Fruit fly (Drosophila melanogaster) whole organism, embryonic: Measurements from ENCODE around the gene Tailor.

Source experiments
- Abd-B ChIP-seq: fragments of 200-800 bp; sonication (Bioruptor generic); optimal IDR thresholded peaks from 2 replicates; lab custom pipeline; 2018; ENCODE audit warnings: missing biosample characterization, mild to moderate bottlenecking, missing genetic modification characterization, moderate library complexity
- Asciz ChIP-seq: fragments of 200-800 bp; sonication (Bioruptor generic); optimal IDR thresholded peaks from 2 replicates; lab custom pipeline; 2017; ENCODE audit warnings: missing biosample characterization, mild to moderate bottlenecking, missing genetic modification characterization, missing genetic modification reagents
- Awh ChIP-seq: fragments of 200-800 bp; sonication (Bioruptor generic); IDR thresholded peaks from 2 replicates; pipeline ENCODE4, ENCODE4 v1.3.6; 2022; ENCODE audit warnings: missing biosample characterization, missing genetic modification characterization
- B-H2 ChIP-seq: fragments of 200-800 bp; sonication (Bioruptor generic); optimal IDR thresholded peaks from 2 replicates; lab custom pipeline; 2018; ENCODE audit warnings: missing biosample characterization, mild to moderate bottlenecking, missing genetic modification characterization
- Bgb ChIP-seq: fragments of 200-800 bp; sonication (Bioruptor generic); IDR thresholded peaks from 2 replicates; pipeline ENCODE4 v1.3.6; 2022; ENCODE audit warnings: missing biosample characterization, missing genetic modification characterization; ENCODE audit not compliant: partially characterized antibody
- C15 ChIP-seq: fragments of 200-800 bp; sonication (Bioruptor generic); IDR thresholded peaks from 3 replicates; pipeline ENCODE4 v1.3.6; 2022; ENCODE audit warnings: missing biosample characterization, missing genetic modification characterization
- CG11085 ChIP-seq: fragments of 200-800 bp; sonication (Bioruptor generic); IDR thresholded peaks from 2 replicates; pipeline ENCODE4 v1.3.6; 2022; ENCODE audit warnings: missing biosample characterization, missing genetic modification characterization
- CG11504 ChIP-seq: fragments of 200-800 bp; sonication (Bioruptor generic); optimal IDR thresholded peaks from 3 replicates; lab custom pipeline; 2019; ENCODE audit warnings: missing biosample characterization, mild to moderate bottlenecking, missing genetic modification characterization, moderate library complexity
- CG11723 ChIP-seq: fragments of 200-800 bp; sonication (Bioruptor generic); optimal IDR thresholded peaks from 2 replicates; lab custom pipeline; 2017; ENCODE audit warnings: missing biosample characterization, mild to moderate bottlenecking, missing genetic modification characterization
- CG12299 ChIP-seq: fragments of 200-800 bp; sonication (Bioruptor generic); optimal IDR thresholded peaks from 2 replicates; lab custom pipeline; 2018; ENCODE audit warnings: missing biosample characterization, mild to moderate bottlenecking, missing genetic modification characterization
- CG14710 ChIP-seq: fragments of 200-800 bp; sonication (Bioruptor generic); optimal IDR thresholded peaks from 3 replicates; lab custom pipeline; 2019; ENCODE audit warnings: missing biosample characterization, mild to moderate bottlenecking, missing genetic modification characterization, moderate library complexity
- CG17385 ChIP-seq: fragments of 200-800 bp; sonication (Bioruptor generic); optimal IDR thresholded peaks from 3 replicates; lab custom pipeline; 2018; ENCODE audit warnings: missing biosample characterization, mild to moderate bottlenecking, missing genetic modification characterization
- CG17802 ChIP-seq: fragments of 200-800 bp; sonication (Bioruptor generic); optimal IDR thresholded peaks from 2 replicates; lab custom pipeline; 2018; ENCODE audit warnings: missing biosample characterization, mild to moderate bottlenecking, missing genetic modification characterization, moderate library complexity
- CG18011 ChIP-seq: fragments of 200-800 bp; sonication (Bioruptor generic); optimal IDR thresholded peaks from 2 replicates; lab custom pipeline; 2017; ENCODE audit warnings: missing biosample characterization, missing genetic modification characterization, mild to moderate bottlenecking, moderate library complexity, missing genotype
- CG3281 ChIP-seq: fragments of 200-800 bp; sonication (Bioruptor generic); optimal IDR thresholded peaks from 3 replicates; lab custom pipeline; 2017; ENCODE audit warnings: missing biosample characterization, mild to moderate bottlenecking, missing genetic modification characterization
- CG34224 ChIP-seq: fragments of 200-800 bp; sonication (Bioruptor generic); IDR thresholded peaks from 3 replicates; pipeline ENCODE4 v1.3.6; 2022; ENCODE audit warnings: missing biosample characterization, missing genetic modification characterization; ENCODE audit not compliant: partially characterized antibody
- CG34422 ChIP-seq: fragments of 200-800 bp; sonication (Bioruptor generic); IDR thresholded peaks from 3 replicates; pipeline ENCODE4 v1.3.6; 2022; ENCODE audit warnings: missing biosample characterization, missing genetic modification characterization
- CG4730 ChIP-seq: fragments of 200-800 bp; sonication (Bioruptor generic); IDR thresholded peaks from 2 replicates; pipeline ENCODE4 v1.3.6; 2022; ENCODE audit warnings: missing biosample characterization, missing genetic modification characterization
- CG5953 ChIP-seq: fragments of 200-800 bp; sonication (Bioruptor generic); IDR thresholded peaks from 2 replicates; pipeline ENCODE4 v1.3.6; 2022; ENCODE audit warnings: missing biosample characterization, missing genetic modification characterization
- CG6654 ChIP-seq: fragments of 200-800 bp; sonication (Bioruptor generic); optimal IDR thresholded peaks from 2 replicates; lab custom pipeline; 2017; ENCODE audit warnings: missing biosample characterization, mild to moderate bottlenecking, missing genetic modification characterization
- CG8089 ChIP-seq: fragments of 200-800 bp; sonication (Bioruptor generic); optimal IDR thresholded peaks from 3 replicates; lab custom pipeline; 2016; ENCODE audit warnings: missing biosample characterization, missing genetic modification characterization
- CG8281 ChIP-seq: fragments of 200-800 bp; sonication (Bioruptor generic); optimal IDR thresholded peaks from 2 replicates; lab custom pipeline; 2018; ENCODE audit warnings: missing biosample characterization, mild to moderate bottlenecking, missing genetic modification characterization, moderate library complexity
- CG9437 ChIP-seq: fragments of 200-800 bp; sonication (Bioruptor generic); optimal IDR thresholded peaks from 2 replicates; lab custom pipeline; 2018; ENCODE audit warnings: missing biosample characterization, mild to moderate bottlenecking, missing genetic modification characterization
- CG9797 ChIP-seq: fragments of 200-800 bp; sonication (Bioruptor generic); optimal IDR thresholded peaks from 3 replicates; lab custom pipeline; 2018; ENCODE audit warnings: missing biosample characterization, mild to moderate bottlenecking, missing genetic modification characterization
- CHES-1-like ChIP-seq: fragments of 200-800 bp; sonication (Bioruptor generic); optimal IDR thresholded peaks from 2 replicates; lab custom pipeline; 2016; ENCODE audit warnings: missing biosample characterization, missing genetic modification characterization
- Camta ChIP-seq: fragments of 200-800 bp; sonication (Bioruptor generic); optimal IDR thresholded peaks from 2 replicates; lab custom pipeline; 2016; ENCODE audit warnings: missing biosample characterization, missing genetic modification characterization
- Chrac-16 ChIP-seq: fragments of 200-800 bp; sonication (Bioruptor generic); optimal IDR thresholded peaks from 3 replicates; lab custom pipeline; 2016; ENCODE audit warnings: missing biosample characterization, missing genetic modification characterization
- Dek ChIP-seq: fragments of 200-800 bp; sonication (Bioruptor generic); optimal IDR thresholded peaks from 3 replicates; lab custom pipeline; 2019; ENCODE audit warnings: missing biosample characterization, mild to moderate bottlenecking, missing genetic modification characterization, moderate library complexity
- HLH4C ChIP-seq: fragments of 200-800 bp; sonication (Bioruptor generic); IDR thresholded peaks from 3 replicates; pipeline ENCODE4 v1.3.6; 2022; ENCODE audit warnings: missing biosample characterization, missing genetic modification characterization; ENCODE audit not compliant: partially characterized antibody
- MTF-1 ChIP-seq: fragments of 200-800 bp; sonication (Bioruptor generic); optimal IDR thresholded peaks from 2 replicates; lab custom pipeline; 2018; ENCODE audit warnings: missing biosample characterization, mild to moderate bottlenecking, missing genetic modification characterization, borderline replicate concordance
- Neu2 ChIP-seq: fragments of 200-800 bp; sonication (Bioruptor generic); optimal IDR thresholded peaks from 3 replicates; lab custom pipeline; 2016; ENCODE audit warnings: missing biosample characterization, missing genetic modification characterization, borderline replicate concordance
- Nf-YB ChIP-seq: fragments of 200-800 bp; sonication (Bioruptor generic); optimal IDR thresholded peaks from 3 replicates; lab custom pipeline; 2019; ENCODE audit warnings: missing biosample characterization, mild to moderate bottlenecking, missing genetic modification characterization, moderate library complexity
- Scr ChIP-seq: fragments of 200-800 bp; sonication (Bioruptor generic); IDR thresholded peaks from 2 replicates; pipeline ENCODE4 v1.3.6; 2022; ENCODE audit warnings: missing biosample characterization, missing genetic modification characterization; ENCODE audit not compliant: partially characterized antibody
- Sry-δ ChIP-seq: fragments of 200-800 bp; sonication (Bioruptor generic); optimal IDR thresholded peaks from 2 replicates; lab custom pipeline; 2016; ENCODE audit warnings: missing biosample characterization, missing genetic modification characterization
- Vsx1 ChIP-seq: fragments of 200-800 bp; sonication (Bioruptor generic); optimal IDR thresholded peaks from 2 replicates; lab custom pipeline; 2017; ENCODE audit warnings: missing biosample characterization, mild to moderate bottlenecking, missing genetic modification characterization, missing genetic modification reagents
- abd-A ChIP-seq: fragments of 200-800 bp; sonication (Bioruptor generic); optimal IDR thresholded peaks from 3 replicates; lab custom pipeline; 2019; ENCODE audit warnings: missing biosample characterization, mild to moderate bottlenecking, missing genetic modification characterization, moderate library complexity
- da ChIP-seq: fragments of 200-800 bp; sonication (Bioruptor generic); optimal IDR thresholded peaks from 2 replicates; lab custom pipeline; 2016; ENCODE audit warnings: missing biosample characterization, missing genetic modification characterization
- eyg ChIP-seq: fragments of 200-800 bp; sonication (Bioruptor generic); optimal IDR thresholded peaks from 3 replicates; lab custom pipeline; 2016; ENCODE audit warnings: missing biosample characterization, missing genetic modification characterization
- fd3F ChIP-seq: fragments of 200-800 bp; sonication (Bioruptor generic); optimal IDR thresholded peaks from 2 replicates; lab custom pipeline; 2018; ENCODE audit warnings: missing biosample characterization, mild to moderate bottlenecking, missing genetic modification characterization, moderate library complexity
- fru ChIP-seq: fragments of >200 bp; optimal IDR thresholded peaks from 2 replicates; lab custom pipeline; 2017
- grn ChIP-seq: fragments of 200-800 bp; sonication (Bioruptor generic); optimal IDR thresholded peaks from 3 replicates; lab custom pipeline; 2017; ENCODE audit warnings: missing biosample characterization, missing genetic modification characterization
- luna ChIP-seq: fragments of 200-800 bp; sonication (Bioruptor generic); optimal IDR thresholded peaks from 2 replicates; lab custom pipeline; 2016; ENCODE audit warnings: missing biosample characterization, missing genetic modification characterization
- maf-S ChIP-seq: fragments of 200-800 bp; sonication (Bioruptor generic); optimal IDR thresholded peaks from 2 replicates; lab custom pipeline; 2016; ENCODE audit warnings: missing biosample characterization, missing genetic modification characterization
- otp ChIP-seq: fragments of 200-800 bp; sonication (Bioruptor generic); IDR thresholded peaks from 3 replicates; pipeline ENCODE4, ENCODE4 v1.3.6; 2022; ENCODE audit warnings: missing biosample characterization, missing genetic modification characterization
- pho ChIP-seq: fragments of 200-800 bp; sonication (Bioruptor generic); optimal IDR thresholded peaks from 2 replicates; lab custom pipeline; 2016; ENCODE audit warnings: missing biosample characterization, missing genetic modification characterization
- pum ChIP-seq: fragments of 200-800 bp; sonication (Bioruptor generic); optimal IDR thresholded peaks from 2 replicates; lab custom pipeline; 2016; ENCODE audit warnings: missing biosample characterization, missing genetic modification characterization
- row ChIP-seq: fragments of 200-800 bp; sonication (Bioruptor generic); IDR thresholded peaks from 3 replicates; pipeline ENCODE4 v1.3.6; 2022; ENCODE audit warnings: missing biosample characterization, missing genetic modification characterization
- stwl ChIP-seq: fragments of 200-800 bp; sonication (Bioruptor generic); optimal IDR thresholded peaks from 3 replicates; lab custom pipeline; 2018; ENCODE audit warnings: missing biosample characterization, mild to moderate bottlenecking, missing genetic modification characterization, moderate library complexity
- tgo ChIP-seq: fragments of 200-800 bp; sonication (Bioruptor generic); IDR thresholded peaks from 3 replicates; pipeline ENCODE4 v1.3.6; 2022; ENCODE audit warnings: missing biosample characterization, missing genetic modification characterization
- zfh1 ChIP-seq: fragments of 200-800 bp; sonication (Bioruptor generic); IDR thresholded peaks from 3 replicates; pipeline ENCODE4 v1.3.6; 2022; ENCODE audit warnings: missing biosample characterization, missing genetic modification characterization

Gene Tailor

dm6 chr3R:7037250-7037802 lies 48.6 kb downstream of the Tailor start (continued):
- TF ChIP-seq Asciz (GFP tag; lab: Kevin White, UChicago) (no peak), B-H2 (GFP tag; lab: Kevin White, UChicago) (peak; percentile 34), MTF-1 (GFP tag; lab: Kevin White, UChicago) (peak; percentile 22), otp (GFP tag; lab: Robert Waterston, UW) (no peak), CG5953 (GFP tag; lab: Robert Waterston, UW) (no peak), stwl (tag; lab: Kevin White, UChicago) (peak; percentile 78), zfh1 (GFP tag; lab: Robert Waterston, UW) (0 out of 3 replicates have a peak, but pooled peaks have one; percentile 4), fru (lab: Kevin White, UChicago) (no peak), CG6654 (GFP tag; lab: Kevin White, UChicago) (no peak), CG8089 (GFP tag; lab: Kevin White, UChicago) (peak; percentile 11), C15 (GFP tag; lab: Robert Waterston, UW) (no peak), CG34422 (GFP tag; lab: Robert Waterston, UW) (peak; percentile 34; the same call in 1 of the 3 replicates), pho (GFP tag; lab: Kevin White, UChicago) (peak; percentile 3), CG4730 (no peak), CG11085 (GFP tag; lab: Robert Waterston, UW) (no peak), CG18011 (GFP tag; lab: Kevin White, UChicago) (no peak), row (GFP tag; lab: Robert Waterston, UW) (no peak; the same call in 2 of the 3 replicates), CG17802 (no peak), fd3F (no peak), Camta (no peak), Abd-B (GFP tag; lab: Kevin White, UChicago) (peak; percentile 57), eyg (GFP tag; lab: Kevin White, UChicago) (no peak), Nf-YB (GFP tag; lab: Kevin White, UChicago) (peak; percentile 94), CG17385 (no peak), CG9797 (GFP tag; lab: Kevin White, UChicago) (no peak), luna (no peak), Neu2 (peak; percentile 52), Scr (peak; percentile 52), CG3281 (GFP tag; lab: Kevin White, UChicago) (no peak), CG14710 (tag; lab: Kevin White, UChicago) (no peak), CG9437 (GFP tag; lab: Kevin White, UChicago) (no peak), CG12299 (tag; lab: Kevin White, UChicago) (no peak), Chrac-16 (GFP tag; lab: Kevin White, UChicago) (no peak), maf-S (GFP tag; lab: Kevin White, UChicago) (no peak), pum (GFP tag; lab: Kevin White, UChicago) (no peak), CG11723 (no peak), Dek (tag; lab: Kevin White, UChicago) (no peak), CG8281 (tag; lab: Kevin White, UChicago) (no peak), CHES-1-like (no peak), Awh (GFP tag; lab: Robert Waterston, UW) (no peak), da (peak; percentile 53), Bgb (GFP tag; lab: Robert Waterston, UW) (0 out of 2 replicates have a peak, but pooled peaks have one; percentile 22), CG34224 (peak; percentile 41; the same call in 2 of the 3 replicates), tgo (GFP tag; lab: Robert Waterston, UW) (no peak), CG11504 (tag; lab: Kevin White, UChicago) (peak; percentile 23), HLH4C (peak; percentile 30; the same call in 1 of the 3 replicates), grn (GFP tag; lab: Kevin White, UChicago) (no peak), Sry-δ (GFP tag; lab: Kevin White, UChicago) (no peak), abd-A (tag; lab: Kevin White, UChicago) (peak; percentile 100), Vsx1 (GFP tag; lab: Kevin White, UChicago) (peak; percentile 27)
